Worm (Caenorhabditis elegans) whole organism, L2 larva: Measurements from ENCODE around the gene dpyd-1.

ENCODE experiments used
- Y55F3AM.14 ChIP-seq: fragments of 200-800 bp; sonication (Bioruptor generic); optimal IDR thresholded peaks from 2 replicates; lab custom pipeline; 2018; ENCODE audit warnings: mild to moderate bottlenecking, missing genetic modification characterization, missing compliant biosample characterization
- ZK546.5 ChIP-seq: sonication (generic microtip); optimal IDR thresholded peaks from 2 replicates; lab custom pipeline; 2017; ENCODE audit warnings: missing biosample characterization, missing genetic modification characterization
- blmp-1 ChIP-seq: sonication (generic microtip); optimal IDR thresholded peaks from 2 replicates; lab custom pipeline; 2017; ENCODE audit warnings: missing genetic modification characterization, mild to moderate bottlenecking, missing compliant biosample characterization, antibody characterized with exemption, moderate library complexity; ENCODE audit not compliant: insufficient read depth
- ceh-16 ChIP-seq: fragments of 150-350 bp; optimal IDR thresholded peaks from 2 replicates; lab custom pipeline; 2014; ENCODE audit warnings: missing biosample characterization, missing genetic modification characterization
- ceh-82 ChIP-seq: fragments of 150-350 bp; optimal IDR thresholded peaks from 2 replicates; lab custom pipeline; 2014; ENCODE audit warnings: missing biosample characterization, missing genetic modification characterization
- crh-2 ChIP-seq: sonication (generic microtip); optimal IDR thresholded peaks from 2 replicates; lab custom pipeline; 2017; ENCODE audit warnings: missing biosample characterization, missing genetic modification characterization
- dmd-4 ChIP-seq: sonication (generic microtip); optimal IDR thresholded peaks from 2 replicates; lab custom pipeline; 2017; ENCODE audit warnings: missing biosample characterization, missing genetic modification characterization
- elt-1 ChIP-seq: fragments of 150-350 bp; optimal IDR thresholded peaks from 2 replicates; lab custom pipeline; 2014; ENCODE audit warnings: missing biosample characterization, missing genetic modification characterization
- elt-3 ChIP-seq: sonication (generic microtip); optimal IDR thresholded peaks from 2 replicates; lab custom pipeline; 2017; ENCODE audit warnings: missing biosample characterization, missing genetic modification characterization
- fos-1 ChIP-seq: fragments of 150-350 bp; optimal IDR thresholded peaks from 2 replicates; lab custom pipeline; 2014; ENCODE audit warnings: missing biosample characterization, missing genetic modification characterization
- gmeb-1 ChIP-seq: fragments of 150-350 bp; optimal IDR thresholded peaks from 2 replicates; lab custom pipeline; 2014; ENCODE audit warnings: missing biosample characterization, missing genetic modification characterization
- lin-11 ChIP-seq: fragments of 150-350 bp; sonication (generic microtip); optimal IDR thresholded peaks from 2 replicates; lab custom pipeline; 2014; ENCODE audit warnings: missing biosample characterization, missing genetic modification characterization, inconsistent platforms, mixed read lengths
- lin-39 ChIP-seq: fragments of 150-350 bp; optimal IDR thresholded peaks from 2 replicates; lab custom pipeline; 2014; ENCODE audit warnings: missing biosample characterization, missing genetic modification reagents, missing genetic modification characterization
- lsy-2 ChIP-seq, 2 experiments: fragments of 150-350 bp in 1 of 2; sonication (generic microtip) in 1 of 2; optimal IDR thresholded peaks; 2 replicates each; lab custom pipeline; 2014 to 2017; ENCODE audit warnings: missing biosample characterization in 2 of 2, missing genetic modification characterization in 2 of 2
- mab-5 ChIP-seq: fragments of 150-350 bp; optimal IDR thresholded peaks from 2 replicates; lab custom pipeline; 2014; ENCODE audit warnings: missing biosample characterization, missing genetic modification characterization
- mbf-1 ChIP-seq: sonication (generic microtip); optimal IDR thresholded peaks from 2 replicates; lab custom pipeline; 2017; ENCODE audit warnings: missing biosample characterization, missing genetic modification characterization
- mdl-1 ChIP-seq, 2 experiments: fragments of 150-350 bp in 1 of 2; sonication (generic microtip) in 1 of 2; optimal IDR thresholded peaks; 2 replicates each; lab custom pipeline; 2017; ENCODE audit warnings: missing biosample characterization in 2 of 2, missing genetic modification characterization in 2 of 2
- nhr-11 ChIP-seq: fragments of 150-350 bp; optimal IDR thresholded peaks from 2 replicates; lab custom pipeline; 2014; ENCODE audit warnings: missing biosample characterization, missing genetic modification characterization
- nhr-129 ChIP-seq: fragments of 150-350 bp; optimal IDR thresholded peaks from 2 replicates; lab custom pipeline; 2014; ENCODE audit warnings: missing biosample characterization, missing genetic modification characterization
- nhr-21 ChIP-seq: fragments of 150-350 bp; optimal IDR thresholded peaks from 2 replicates; lab custom pipeline; 2014; ENCODE audit warnings: missing biosample characterization, missing genetic modification characterization
- nhr-23 ChIP-seq: fragments of 150-350 bp; optimal IDR thresholded peaks from 2 replicates; lab custom pipeline; 2014; ENCODE audit warnings: missing biosample characterization, missing genetic modification reagents, missing genetic modification characterization
- nhr-237 ChIP-seq: fragments of 150-350 bp; optimal IDR thresholded peaks from 2 replicates; lab custom pipeline; 2014; ENCODE audit warnings: missing biosample characterization, missing genetic modification characterization
- nhr-25 ChIP-seq: fragments of 150-350 bp; sonication (generic microtip); optimal IDR thresholded peaks from 3 replicates; lab custom pipeline; 2014; ENCODE audit warnings: missing biosample characterization, missing genetic modification characterization
- nhr-6 ChIP-seq: fragments of 150-350 bp; optimal IDR thresholded peaks from 2 replicates; lab custom pipeline; 2014; ENCODE audit warnings: missing biosample characterization, missing genetic modification characterization
- nhr-77 ChIP-seq: fragments of 150-350 bp; optimal IDR thresholded peaks from 2 replicates; lab custom pipeline; 2014; ENCODE audit warnings: missing biosample characterization, missing genetic modification characterization
- peb-1 ChIP-seq: fragments of 150-350 bp; optimal IDR thresholded peaks from 2 replicates; lab custom pipeline; 2014; ENCODE audit warnings: missing biosample characterization, missing genetic modification characterization
- sem-4 ChIP-seq: fragments of 150-350 bp; optimal IDR thresholded peaks from 2 replicates; lab custom pipeline; 2014; ENCODE audit warnings: missing biosample characterization, missing genetic modification reagents, missing genetic modification characterization
- skn-1 ChIP-seq: sonication (generic microtip); optimal IDR thresholded peaks from 2 replicates; lab custom pipeline; 2017; ENCODE audit warnings: missing biosample characterization, missing genetic modification characterization
- sma-3 ChIP-seq: sonication (generic microtip); optimal IDR thresholded peaks from 2 replicates; lab custom pipeline; 2016; ENCODE audit warnings: missing genetic modification reagents, missing genetic modification characterization, missing compliant biosample characterization
- sma-9 ChIP-seq, 2 experiments: fragments of 150-350 bp in 1 of 2; sonication (generic microtip) in 1 of 2; optimal IDR thresholded peaks; 2 replicates each; lab custom pipeline; 2014 to 2016; ENCODE audit warnings: missing genetic modification characterization in 2 of 2, mild to moderate bottlenecking in 1 of 2, missing biosample characterization in 1 of 2, missing compliant biosample characterization in 1 of 2, missing genetic modification reagents in 1 of 2, moderate library complexity in 1 of 2
- snpc-4 ChIP-seq: fragments of 150-350 bp; optimal IDR thresholded peaks from 2 replicates; lab custom pipeline; 2014; ENCODE audit warnings: missing biosample characterization, missing genetic modification characterization
- unc-39 ChIP-seq: fragments of 150-350 bp; optimal IDR thresholded peaks from 2 replicates; lab custom pipeline; 2014; ENCODE audit warnings: missing biosample characterization, missing genetic modification characterization
- unc-55 ChIP-seq: fragments of 150-350 bp; sonication (generic microtip); optimal IDR thresholded peaks from 3 replicates; lab custom pipeline; 2014; ENCODE audit warnings: missing biosample characterization, missing genetic modification reagents, missing genetic modification characterization
- unc-62 ChIP-seq: fragments of 150-350 bp; optimal IDR thresholded peaks from 2 replicates; lab custom pipeline; 2014; ENCODE audit warnings: missing biosample characterization, missing genetic modification reagents, missing genetic modification characterization
- ztf-11 ChIP-seq: sonication (generic microtip); optimal IDR thresholded peaks from 2 replicates; lab custom pipeline; 2017; ENCODE audit warnings: missing biosample characterization, missing genetic modification characterization

dpyd-1 gene

DNA sequence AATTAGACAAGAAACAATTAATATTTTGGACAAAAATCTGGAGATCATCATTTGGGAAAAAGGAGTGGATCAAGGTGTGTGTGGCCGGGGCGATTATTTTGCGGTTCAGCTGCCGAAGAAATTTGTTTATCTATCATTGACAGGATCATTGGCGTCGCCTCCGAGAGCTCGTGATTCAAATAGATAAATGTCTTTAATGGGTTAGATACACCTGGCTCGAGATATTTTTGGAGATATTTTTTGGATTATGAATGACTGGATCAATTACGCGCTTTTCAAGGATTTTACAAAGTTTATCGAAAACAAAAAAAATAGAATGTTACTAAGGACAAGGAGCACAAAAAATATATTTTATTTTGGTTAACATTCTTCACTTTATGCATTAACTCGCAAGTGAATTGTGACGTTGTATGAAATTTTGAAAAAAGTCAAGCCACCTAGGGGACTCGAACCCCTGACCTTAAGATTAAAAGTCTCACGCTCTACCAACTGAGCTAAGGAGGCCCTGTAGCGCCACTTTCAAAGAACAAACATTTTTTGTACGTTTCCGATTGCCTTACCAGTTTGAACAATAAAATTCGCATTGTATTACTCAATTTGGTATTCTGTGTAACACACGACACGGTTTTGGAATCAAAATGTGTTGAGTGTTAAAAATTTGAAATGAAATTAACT lies 16.8 kb upstream of the dpyd-1 start, which contains the start of gene C25F6.6:
Gene C25F6.6, minus strand, starts transcription at position 51 of the 675 bp plus-strand sequence.
- TF ChIP-seq sma-9 (GFP tag; optimal IDR thresholded peaks at IDR 0.05; lab: Kevin White, UChicago) (peak; percentile 25), sma-9 (tag; optimal IDR thresholded peaks at IDR 0.05; lab: Kevin White, UChicago) (no peak), lin-39 (tag; lab: Kevin White, UChicago) (no peak), dmd-4 (tag; lab: Kevin White, UChicago) (no peak), peb-1 (no peak), unc-39 (tag; lab: Kevin White, UChicago) (no peak), crh-2 (tag; lab: Kevin White, UChicago) (peak; percentile 23), nhr-129 (tag; lab: Kevin White, UChicago) (peak; percentile 8), sma-3 (GFP tag; lab: Kevin White, UChicago) (peak; percentile 48), snpc-4 (no peak), fos-1 (peak; percentile 50), unc-62 (GFP tag; lab: Kevin White, UChicago) (no peak)

DNA sequence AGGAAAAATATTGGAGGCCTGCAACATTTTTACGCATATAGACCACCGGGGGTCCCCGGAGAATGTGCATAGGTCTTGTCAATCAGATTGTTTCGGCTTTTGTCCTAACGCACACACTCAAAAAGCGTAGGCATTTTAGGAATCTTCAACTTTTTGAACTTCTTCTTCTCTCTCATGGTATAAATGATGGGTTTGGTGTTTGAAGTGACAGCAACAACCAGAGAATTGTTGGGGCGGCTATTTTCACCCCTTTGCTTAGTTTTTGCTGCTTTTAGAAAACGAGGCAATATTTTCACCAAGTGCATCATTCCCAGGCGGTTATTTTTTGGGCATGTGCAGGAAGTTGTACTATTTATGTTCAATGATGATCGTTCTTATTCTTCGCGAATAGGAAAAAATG lies 16.0 kb upstream of the dpyd-1 start:
- TF ChIP-seq nhr-25 (tag; lab: Kevin White, UChicago), result no peak

DNA sequence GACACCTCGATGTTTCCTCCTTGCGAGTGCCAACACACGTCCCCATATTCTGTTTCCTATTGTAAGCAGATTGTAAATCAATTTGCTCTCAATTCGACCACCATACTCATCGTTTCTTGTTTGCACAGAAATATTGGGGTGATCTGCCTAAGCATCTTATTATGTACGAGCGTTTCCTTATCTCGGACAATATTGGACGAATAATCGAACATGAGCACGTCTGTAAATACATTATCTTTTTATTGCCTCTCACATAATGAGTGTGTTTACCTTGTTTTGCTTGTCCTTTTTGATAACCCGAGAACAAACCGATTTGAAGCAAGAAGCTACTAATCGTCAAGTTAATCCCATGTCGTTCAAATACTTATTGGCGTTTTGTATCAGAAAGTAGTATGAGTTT lies 12.6 kb upstream of the dpyd-1 start:
- TF ChIP-seq lin-11 (tag; lab: Kevin White, UChicago) (no peak), unc-62 (GFP tag; lab: Kevin White, UChicago) (no peak), nhr-6 (tag; lab: Kevin White, UChicago) (no peak), ceh-82 (tag; lab: Kevin White, UChicago) (no peak), unc-39 (tag; lab: Kevin White, UChicago) (no peak)

DNA sequence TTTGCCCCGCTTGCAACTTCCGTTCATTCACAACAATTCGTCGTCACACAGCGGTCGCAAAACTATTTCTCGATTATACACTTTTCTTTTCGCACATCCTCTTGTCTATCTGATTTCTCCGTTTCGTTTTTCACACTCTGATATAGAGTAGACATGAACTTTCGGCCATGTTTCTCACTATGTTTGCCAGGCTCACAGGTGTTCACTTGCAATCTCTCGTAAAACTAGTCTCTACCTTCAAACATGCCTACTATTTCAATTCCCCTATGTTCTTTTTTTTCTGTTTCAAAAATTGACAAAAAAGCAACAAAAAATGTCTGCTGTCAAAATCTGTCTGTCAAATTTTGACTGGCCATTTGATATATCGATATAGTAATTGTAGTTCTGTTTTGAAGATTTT lies 10.5 kb upstream of the dpyd-1 start:
- TF ChIP-seq gmeb-1 (tag; lab: Kevin White, UChicago) (no peak), ceh-16 (tag; lab: Kevin White, UChicago) (no peak), sma-3 (GFP tag; lab: Kevin White, UChicago) (no peak), sma-9 (GFP tag; optimal IDR thresholded peaks at IDR 0.05; lab: Kevin White, UChicago) (no peak), sma-9 (tag; optimal IDR thresholded peaks at IDR 0.05; lab: Kevin White, UChicago) (no peak), nhr-77 (no peak), lin-39 (tag; lab: Kevin White, UChicago) (no peak), elt-1 (tag; lab: Kevin White, UChicago) (no peak), nhr-21 (tag; lab: Kevin White, UChicago) (no peak)

DNA sequence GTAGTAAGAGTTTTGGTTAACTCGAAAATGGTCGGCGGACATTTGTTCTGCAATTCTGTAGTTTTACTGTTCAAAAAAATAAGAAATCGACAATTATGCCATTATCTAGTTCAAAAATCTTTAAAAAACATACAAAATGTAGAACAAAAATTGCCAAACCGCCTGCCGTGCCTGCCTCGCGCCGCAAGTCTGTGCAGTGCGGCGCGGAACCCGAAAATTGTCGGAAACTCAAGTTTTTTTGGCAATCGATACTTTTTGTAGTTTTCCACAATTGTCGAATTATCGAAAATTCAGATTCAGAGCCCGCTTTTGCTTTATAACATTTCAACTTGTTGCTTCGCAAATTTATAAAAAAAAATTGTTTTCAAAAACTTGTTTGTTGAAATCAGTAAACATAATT lies 9.6 kb upstream of the dpyd-1 start:
- TF ChIP-seq fos-1, result no peak
- TF ChIP-seq ceh-16 (tag; lab: Kevin White, UChicago), result no peak
- TF ChIP-seq unc-62 (GFP tag; lab: Kevin White, UChicago), result no peak
- TF ChIP-seq nhr-11 (tag; lab: Kevin White, UChicago), result no peak
- TF ChIP-seq unc-39 (tag; lab: Kevin White, UChicago), result no peak
- TF ChIP-seq sem-4 (tag; lab: Kevin White, UChicago), result no peak
- no peak for TF ChIP-seq peb-1
- TF ChIP-seq blmp-1, result no peak
- no peak for TF ChIP-seq nhr-6 (tag; lab: Kevin White, UChicago)
- no peak for TF ChIP-seq mab-5 (tag; lab: Kevin White, UChicago)
- TF ChIP-seq ztf-11, result no peak
- TF ChIP-seq sma-3 (GFP tag; lab: Kevin White, UChicago), result no peak
- no peak for TF ChIP-seq nhr-237 (tag; lab: Kevin White, UChicago)
- TF ChIP-seq dmd-4 (tag; lab: Kevin White, UChicago), result no peak
- no peak for TF ChIP-seq mbf-1 (tag; lab: Kevin White, UChicago)
- TF ChIP-seq lin-39 (tag; lab: Kevin White, UChicago), result no peak
- TF ChIP-seq skn-1 (tag; lab: Kevin White, UChicago), result no peak
- TF ChIP-seq mdl-1 (tag; optimal IDR thresholded peaks at IDR 0.05; lab: Kevin White, UChicago), result no peak
- TF ChIP-seq lin-11 (tag; lab: Kevin White, UChicago), result no peak
- no peak for TF ChIP-seq crh-2 (tag; lab: Kevin White, UChicago)
- TF ChIP-seq, all 48 proteins: peak for 0

DNA sequence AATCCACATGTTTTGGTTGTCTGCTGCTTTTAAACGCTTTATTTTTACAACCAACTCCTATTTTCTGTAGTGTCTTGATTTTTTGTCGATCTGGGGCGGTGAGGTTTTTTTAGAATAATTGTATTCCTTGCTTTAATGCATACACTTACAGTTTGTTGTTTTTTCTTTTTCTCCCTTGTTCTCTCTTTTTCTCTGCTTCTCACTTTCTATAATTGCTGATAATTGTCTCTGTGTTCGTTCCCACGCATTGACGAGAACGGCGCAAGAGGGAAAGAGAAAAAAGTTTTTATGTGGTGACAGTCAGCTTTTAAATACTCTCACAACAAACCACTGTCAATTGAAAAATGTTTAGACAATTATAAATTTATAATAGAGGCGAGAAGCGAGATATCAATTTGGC lies 8.9 kb upstream of the dpyd-1 start:
- TF ChIP-seq elt-3 (tag; lab: Kevin White, UChicago) (no peak), nhr-23 (tag; lab: Kevin White, UChicago) (no peak), ceh-16 (tag; lab: Kevin White, UChicago) (no peak), ZK546.5 (tag; lab: Kevin White, UChicago) (no peak), sem-4 (tag; lab: Kevin White, UChicago) (no peak), Y55F3AM.14 (GFP tag; lab: Kevin White, UChicago) (no peak), skn-1 (tag; lab: Kevin White, UChicago) (no peak), unc-55 (GFP tag; lab: Kevin White, UChicago) (no peak), nhr-11 (tag; lab: Kevin White, UChicago) (no peak), unc-62 (GFP tag; lab: Kevin White, UChicago) (no peak), lsy-2 (tag; optimal IDR thresholded peaks at IDR 0.05; lab: Kevin White, UChicago) (no peak), lin-39 (tag; lab: Kevin White, UChicago) (no peak)
- TF ChIP-seq, all 48 proteins: peak for 0
